Worm (Caenorhabditis elegans): ENCODE measurements around the gene B0304.4.
A peak's percentile ranks its signal among the peaks of the same experiment; 100 is the strongest.

B0304.4 gene

ce11 chrII:4552088-4552487 lies 29.1 kb upstream of the B0304.4 start:
- TF ChIP-seq nhr-47 (tag; optimal IDR thresholded peaks at IDR 0.05) = no peak
- TF ChIP-seq nhr-11 (tag; optimal IDR thresholded peaks at IDR 0.05) = no peak
- TF ChIP-seq nhr-71 (tag; optimal IDR thresholded peaks at IDR 0.05) = no peak
- TF ChIP-seq C04F5.9 (tag; optimal IDR thresholded peaks at IDR 0.05) = no peak
- TF ChIP-seq lsy-2 (tag; optimal IDR thresholded peaks at IDR 0.05) = no peak
- no peak for TF ChIP-seq vab-15 (tag; optimal IDR thresholded peaks at IDR 0.05)
- TF ChIP-seq dsc-1 (tag; optimal IDR thresholded peaks at IDR 0.05) = no peak
- TF ChIP-seq unc-30 (tag; optimal IDR thresholded peaks at IDR 0.05) = no peak
- no peak for TF ChIP-seq mep-1 (tag; optimal IDR thresholded peaks at IDR 0.05)
- TF ChIP-seq ceh-82 (tag; optimal IDR thresholded peaks at IDR 0.05) = no peak
- no peak for TF ChIP-seq grh-1 (GFP tag; IDR thresholded peaks at IDR 0.05)
- no peak for TF ChIP-seq nhr-84 (tag; optimal IDR thresholded peaks at IDR 0.05)
- no peak for TF ChIP-seq egl-13 (tag; optimal IDR thresholded peaks at IDR 0.05)
- no peak for TF ChIP-seq ama-1 (optimal IDR thresholded peaks at IDR 0.05)
- peak; percentile 34 for TF ChIP-seq nhr-90 (tag; optimal IDR thresholded peaks at IDR 0.05; ENCODE audit: poor library complexity)
- no peak for TF ChIP-seq irx-1 (tag; optimal IDR thresholded peaks at IDR 0.05)
- peak; percentile 30 for TF ChIP-seq pqm-1 (tag; optimal IDR thresholded peaks at IDR 0.05)
- no peak for TF ChIP-seq snu-23 (GFP tag; optimal IDR thresholded peaks at IDR 0.05)
- TF ChIP-seq skn-1 (tag; optimal IDR thresholded peaks at IDR 0.05) = no peak
- peak; percentile 76 for TF ChIP-seq elt-2 (tag; optimal IDR thresholded peaks at IDR 0.05)
- TF ChIP-seq ceh-63 (GFP tag; optimal IDR thresholded peaks at IDR 0.05) = no peak
- no peak for TF ChIP-seq tlp-1 (tag; optimal IDR thresholded peaks at IDR 0.05)
- no peak for TF ChIP-seq rnt-1 (tag; optimal IDR thresholded peaks at IDR 0.05)
- TF ChIP-seq unc-86 (tag; optimal IDR thresholded peaks at IDR 0.05) = no peak
- no peak for TF ChIP-seq xbp-1 (tag; optimal IDR thresholded peaks at IDR 0.05)

ce11 chrII:4550783-4551182 lies 27.8 kb upstream of the B0304.4 start, which contains the start of gene K07E1.1:
TSS of gene K07E1.1 (plus strand) at chrII:4551083.
- TF ChIP-seq rnt-1 (tag; optimal IDR thresholded peaks at IDR 0.05) = no peak
- TF ChIP-seq F16B12.6 (tag; optimal IDR thresholded peaks at IDR 0.05) = no peak
- no peak for TF ChIP-seq vab-15 (tag; optimal IDR thresholded peaks at IDR 0.05)
- TF ChIP-seq unc-130 (tag; optimal IDR thresholded peaks at IDR 0.05) = no peak
- TF ChIP-seq C16A3.4 (tag; optimal IDR thresholded peaks at IDR 0.05) = no peak
- TF ChIP-seq lin-39 (tag; optimal IDR thresholded peaks at IDR 0.05) = no peak
- TF ChIP-seq unc-98 (GFP tag; IDR thresholded peaks at IDR 0.05) = no peak
- no peak for TF ChIP-seq nhr-85 (tag)

- TF ChIP-seq pag-3 (tag; optimal IDR thresholded peaks at IDR 0.05; ENCODE audit: borderline replicate concordance, insufficient read depth) (peak; percentile 73), nhr-71 (tag; optimal IDR thresholded peaks at IDR 0.05) (peak; percentile 28), lir-3 (tag; optimal IDR thresholded peaks at IDR 0.05; ENCODE audit: poor library complexity) (no peak), nhr-20 (tag; optimal IDR thresholded peaks at IDR 0.05) (peak; percentile 47), jun-1 (tag; optimal IDR thresholded peaks at IDR 0.05) (no peak), rnt-1 (tag; optimal IDR thresholded peaks at IDR 0.05) (no peak), elt-3 (tag; optimal IDR thresholded peaks at IDR 0.05) (peak in 4 of 6 experiments; percentile 4 to 58 (median 20)), mab-9 (GFP tag; IDR thresholded peaks at IDR 0.05) (no peak), lsy-2 (tag; optimal IDR thresholded peaks at IDR 0.05) (peak in 1 of 2 experiments; percentile 20), dsc-1 (tag; optimal IDR thresholded peaks at IDR 0.05) (no peak), lin-35 (GFP tag; optimal IDR thresholded peaks at IDR 0.05) (no peak), pqm-1 (tag; optimal IDR thresholded peaks at IDR 0.05) (no peak), nhr-90 (tag; optimal IDR thresholded peaks at IDR 0.05; ENCODE audit: poor library complexity) (peak; percentile 33), blmp-1 (tag; optimal IDR thresholded peaks at IDR 0.05) (peak; percentile 17), nhr-85 (tag) (peak; percentile 90), efl-1 (optimal IDR thresholded peaks at IDR 0.05) (no peak), efl-1 (GFP tag; optimal IDR thresholded peaks at IDR 0.05 in 1 of 2) (peak in 1 of 2 experiments; percentile 91), unc-130 (tag; optimal IDR thresholded peaks at IDR 0.05) (no peak), lin-14 (GFP tag; optimal IDR thresholded peaks at IDR 0.05) (peak; percentile 64), fos-1 (tag; optimal IDR thresholded peaks at IDR 0.05) (no peak), snu-23 (GFP tag; optimal IDR thresholded peaks at IDR 0.05) (peak; percentile 21)
These were observed 27.1 kb upstream of the B0304.4 start for ce11 chrII:4549983-4550572.

Measured in whole organism, L1 larva.